Worm (Caenorhabditis elegans): ENCODE measurements around the gene K09C4.1.

K09C4.1 gene

DNA sequence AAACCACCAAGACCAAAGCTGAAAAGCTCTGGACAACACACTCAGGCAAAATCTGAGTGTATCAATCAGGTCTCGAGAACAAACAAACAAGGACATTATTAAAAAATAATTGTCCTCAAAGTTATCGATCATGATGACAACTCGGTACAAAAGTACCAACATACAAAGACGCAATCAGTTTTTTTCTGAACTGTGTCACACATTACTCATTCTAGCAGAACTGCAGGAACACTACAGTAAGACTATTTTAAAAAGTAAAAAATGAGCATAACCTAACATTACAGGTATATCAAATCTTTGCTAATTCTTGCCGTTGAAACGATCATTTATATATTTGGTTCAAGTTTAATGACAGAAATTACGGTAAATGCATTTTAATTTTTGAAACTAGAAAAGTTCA is 2.5 kb upstream of the K09C4.1 start, which contains the start of gene K09C4.2:
Gene K09C4.2 (plus strand): TSS at position 301 of the 400 bp plus-strand sequence.
- TF ChIP-seq nhr-76 (tag; optimal IDR thresholded peaks at IDR 0.05) (no peak), nhr-237 (tag; optimal IDR thresholded peaks at IDR 0.05) (no peak), unc-62 (GFP tag; optimal IDR thresholded peaks at IDR 0.05) (no peak), nhr-43 (tag; optimal IDR thresholded peaks at IDR 0.05; ENCODE audit: poor library complexity, severe bottlenecking) (no peak), mml-1 (tag; optimal IDR thresholded peaks at IDR 0.05) (no peak)

DNA sequence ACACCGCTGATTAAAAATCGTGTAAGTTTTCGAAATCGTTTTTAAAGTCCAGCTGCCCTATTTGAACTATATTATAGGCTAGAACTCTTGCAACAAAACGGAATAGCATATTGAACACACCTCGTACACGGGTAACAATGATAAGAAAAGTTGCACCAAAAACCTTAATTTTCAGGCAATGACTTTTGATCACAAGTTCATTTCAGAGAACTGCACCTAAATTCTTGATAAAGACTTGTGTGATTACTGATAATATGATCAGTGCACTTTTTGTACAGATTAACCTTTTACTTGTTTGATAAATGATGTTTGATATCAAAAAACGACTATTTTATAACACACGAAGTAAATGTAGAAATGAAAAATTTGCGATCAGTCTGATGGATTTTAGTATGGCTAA is 870 bp upstream of the K09C4.1 start:
- TF ChIP-seq nhr-43 (tag; optimal IDR thresholded peaks at IDR 0.05; ENCODE audit: poor library complexity, severe bottlenecking) (no peak), elt-2 (tag; optimal IDR thresholded peaks at IDR 0.05) (peak; percentile 88), ZK546.5 (tag; optimal IDR thresholded peaks at IDR 0.05) (no peak), skn-1 (tag; optimal IDR thresholded peaks at IDR 0.05) (no peak), lin-39 (tag; optimal IDR thresholded peaks at IDR 0.05) (no peak), pqm-1 (tag; optimal IDR thresholded peaks at IDR 0.05) (peak; percentile 87), sea-2 (GFP tag; optimal IDR thresholded peaks at IDR 0.05) (no peak)

DNA sequence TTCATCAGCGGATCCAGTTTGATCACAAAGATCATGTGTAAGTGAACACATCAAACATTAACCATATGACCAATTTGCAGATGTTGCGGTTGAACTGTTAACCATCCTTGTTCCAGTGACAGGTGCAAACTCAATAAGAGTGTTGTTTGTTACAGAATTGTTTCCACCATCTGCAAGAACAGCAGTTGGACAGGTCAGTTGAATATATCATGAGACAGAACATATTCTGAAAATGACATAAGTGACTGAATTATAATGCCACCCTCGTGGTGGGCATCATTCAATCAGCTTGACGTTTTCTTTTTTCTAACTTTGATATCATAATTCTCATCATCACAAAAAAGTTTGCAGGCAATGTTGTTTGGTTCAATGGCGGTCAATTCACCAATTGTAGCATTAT is 1.9 kb downstream of the K09C4.1 start:
- TF ChIP-seq nhr-25 (tag; optimal IDR thresholded peaks at IDR 0.05) = no peak
- TF ChIP-seq tbx-2 (tag; optimal IDR thresholded peaks at IDR 0.05) = no peak
- no peak for TF ChIP-seq nfya-1 (tag; optimal IDR thresholded peaks at IDR 0.05; ENCODE audit: insufficient read depth)
- TF ChIP-seq R02D3.7 (tag; optimal IDR thresholded peaks at IDR 0.05) = no peak
- no peak for TF ChIP-seq skn-1 (tag; optimal IDR thresholded peaks at IDR 0.05)
- no peak for TF ChIP-seq ceh-28 (tag; optimal IDR thresholded peaks at IDR 0.05)
- no peak for TF ChIP-seq elt-3 (tag; optimal IDR thresholded peaks at IDR 0.05)

- TF ChIP-seq ceh-16 (tag; optimal IDR thresholded peaks at IDR 0.05) (no peak), ceh-82 (tag; optimal IDR thresholded peaks at IDR 0.05) (no peak), fos-1 (tag; optimal IDR thresholded peaks at IDR 0.05) (no peak), elt-2 (tag; optimal IDR thresholded peaks at IDR 0.05) (no peak), egl-27 (tag; optimal IDR thresholded peaks at IDR 0.05) (no peak), nhr-25 (tag; optimal IDR thresholded peaks at IDR 0.05) (no peak), fkh-10 (GFP tag; optimal IDR thresholded peaks at IDR 0.05) (no peak), lin-15B (tag; optimal IDR thresholded peaks at IDR 0.05) (no peak), nhr-28 (tag; optimal IDR thresholded peaks at IDR 0.05) (no peak), nhr-76 (tag; optimal IDR thresholded peaks at IDR 0.05) (no peak), jun-1 (tag; optimal IDR thresholded peaks at IDR 0.05) (no peak)
These were observed 3.1 kb downstream of the K09C4.1 start, which contains the start of gene F11D5.5 for ce11 chrX:3301770-3302169. Gene F11D5.5 (plus strand): TSS chrX:3302070.

DNA sequence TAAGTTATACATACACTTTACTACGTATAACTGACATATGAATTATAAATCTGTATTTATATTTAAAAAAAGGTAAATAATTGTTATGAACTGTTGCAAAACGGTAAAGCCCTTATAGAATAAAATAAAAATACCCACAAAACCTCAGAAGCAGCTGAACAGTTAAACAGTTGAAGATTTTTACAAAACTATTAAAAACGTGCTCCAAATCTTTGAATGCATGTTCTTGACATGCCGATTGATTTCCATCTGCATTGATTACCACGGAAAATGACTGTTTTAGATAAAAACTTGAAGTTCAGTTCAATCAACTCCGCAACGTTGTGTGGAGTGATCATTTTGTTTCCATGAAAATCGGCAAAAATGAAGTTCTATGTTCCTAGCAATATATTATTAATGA is 5.4 kb downstream of the K09C4.1 start, which contains the start of gene F11D5.7:
Gene F11D5.7 (plus strand): TSS at position 301 of the 400 bp plus-strand sequence.
- TF ChIP-seq mdl-1 (tag; optimal IDR thresholded peaks at IDR 0.05) (no peak), fkh-10 (GFP tag; optimal IDR thresholded peaks at IDR 0.05) (no peak), elt-2 (tag; optimal IDR thresholded peaks at IDR 0.05) (no peak), fkh-2 (tag; optimal IDR thresholded peaks at IDR 0.05) (no peak)

ce11 chrX:3306594-3307296 is 8.1 kb downstream of the K09C4.1 start:
- no peak for TF ChIP-seq tbx-2 (tag; optimal IDR thresholded peaks at IDR 0.05)
- peak; percentile 93 for TF ChIP-seq pqm-1 (tag; optimal IDR thresholded peaks at IDR 0.05)
- no peak for TF ChIP-seq nhr-77 (tag; optimal IDR thresholded peaks at IDR 0.05)
- no peak for TF ChIP-seq nfya-1 (tag; optimal IDR thresholded peaks at IDR 0.05; ENCODE audit: insufficient read depth)
- peak; percentile 45 for TF ChIP-seq pha-4 (tag; optimal IDR thresholded peaks at IDR 0.05)
- TF ChIP-seq ama-1 (optimal IDR thresholded peaks at IDR 0.05) = no peak
- TF ChIP-seq nhr-76 (tag; optimal IDR thresholded peaks at IDR 0.05) = peak; percentile 28
- peak; percentile 90 for TF ChIP-seq elt-2 (tag; optimal IDR thresholded peaks at IDR 0.05)

Data from whole organism, L3 larva.